Worm (Caenorhabditis elegans): Measurements from ENCODE around the gene eelo-1.

eelo-1 gene

ce11 chrIII:1508764-1509281, 49.5 kb downstream of the eelo-1 start:
- TF ChIP-seq W03F9.2 (tag; optimal IDR thresholded peaks at IDR 0.05) (no peak), him-1 (tag; optimal IDR thresholded peaks at IDR 0.05) (no peak), dao-5 (tag; optimal IDR thresholded peaks at IDR 0.05) (no peak)

- TF ChIP-seq W03F9.2 (tag; optimal IDR thresholded peaks at IDR 0.05), result no peak
Observed at ce11 chrIII:1508244-1508643, 50.1 kb downstream of the eelo-1 start.

Measured in whole organism, L4/young adult.